Worm (Caenorhabditis elegans) whole organism, L3 larva: ENCODE results near the gene Y60A3A.23.

Experiments
- nhr-12 ChIP-seq: fragments of 150-350 bp; optimal IDR thresholded peaks from 2 replicates; lab custom pipeline; 2014; ENCODE audit warnings: missing biosample characterization, missing genetic modification characterization
- nhr-28 ChIP-seq: fragments of 150-350 bp; optimal IDR thresholded peaks from 2 replicates; lab custom pipeline; 2014; ENCODE audit warnings: missing biosample characterization, missing genetic modification characterization
- tbx-2 ChIP-seq: sonication (generic microtip); optimal IDR thresholded peaks from 2 replicates; lab custom pipeline; 2016; ENCODE audit warnings: mild to moderate bottlenecking, missing genetic modification characterization, missing compliant biosample characterization
- ztf-11 ChIP-seq: fragments of 150-350 bp; optimal IDR thresholded peaks from 2 replicates; lab custom pipeline; 2014; ENCODE audit warnings: missing biosample characterization, missing genetic modification characterization

DNA sequence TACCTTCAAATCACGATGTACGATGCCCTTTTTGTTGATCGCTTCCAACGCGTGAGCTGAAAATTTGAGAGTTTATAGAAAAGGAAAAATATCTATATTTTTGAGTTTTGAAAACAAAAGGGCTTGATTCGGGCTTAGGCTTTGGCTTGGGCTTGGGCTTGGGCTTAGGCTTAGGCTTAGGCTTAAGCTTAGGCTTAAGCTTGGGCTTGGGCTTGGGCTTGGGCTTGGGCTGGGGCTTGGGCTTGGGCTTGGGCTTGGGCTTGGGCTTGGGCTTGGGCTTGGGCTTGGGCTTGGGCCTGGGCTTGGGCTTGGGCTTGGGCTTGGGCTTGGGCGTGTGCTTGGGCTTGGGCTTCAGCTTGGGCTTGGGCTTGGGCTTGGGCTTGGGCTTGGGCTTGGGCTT lies 5.4 kb upstream of the Y60A3A.23 start:
- TF ChIP-seq tbx-2 (tag; lab: Kevin White, UChicago): no peak
- no peak for TF ChIP-seq nhr-28 (tag; lab: Kevin White, UChicago)
- TF ChIP-seq ztf-11 (tag; lab: Kevin White, UChicago): no peak
- no peak for TF ChIP-seq nhr-12
